Fruit fly (Drosophila melanogaster) whole organism: ENCODE data around the gene fy.

Source experiments
- CG8478 ChIP-seq: fragments of >200 bp; optimal IDR thresholded peaks from 2 replicates; lab custom pipeline; 2018; ENCODE audit warnings: inconsistent platforms
- Dll ChIP-seq: fragments of >200 bp; optimal IDR thresholded peaks from 2 replicates; lab custom pipeline; 2017
- EcR ChIP-seq, 2 experiments: fragments of >200 bp; optimal IDR thresholded peaks; 2 replicates each; lab custom pipeline; 2017; ENCODE audit warnings: missing biosample characterization in 2 of 2, missing genetic modification characterization in 2 of 2, missing genetic modification reagents in 2 of 2
- pan ChIP-seq: fragments of >200 bp; optimal IDR thresholded peaks from 2 replicates; lab custom pipeline; 2017
- psq ChIP-seq: fragments of >200 bp; optimal IDR thresholded peaks from 2 replicates; lab custom pipeline; 2017
- usp ChIP-seq: fragments of >200 bp; optimal IDR thresholded peaks from 2 replicates; lab custom pipeline; 2017; ENCODE audit warnings: missing biosample characterization, missing genetic modification characterization, mixed read lengths

dm6 chr2L:8374235-8374634 lies 28.8 kb downstream of the fy start, which contains the start of gene Wdr82:
- TF ChIP-seq pan (lab: Kevin White, UChicago) (no peak), psq (lab: Kevin White, UChicago) (no peak), EcR (GFP tag; optimal IDR thresholded peaks at IDR 0.05; lab: Kevin White, UChicago) (no peak), Dll (lab: Kevin White, UChicago) (no peak), CG8478 (lab: Kevin White, UChicago) (no peak), usp (no peak)
